Worm (Caenorhabditis elegans) whole organism, midembryonic: ENCODE data around the gene R06F6.8.

Source experiments
- T22C8.4 ChIP-seq: fragments of 200-800 bp; sonication (Bioruptor generic); IDR thresholded peaks from 2 replicates; pipeline ENCODE4 v1.3.6; 2022; ENCODE audit warnings: missing genetic modification characterization, missing compliant biosample characterization
- cog-1 ChIP-seq: sonication (generic microtip); optimal IDR thresholded peaks from 2 replicates; lab custom pipeline; 2016; ENCODE audit warnings: missing genetic modification characterization, missing compliant biosample characterization
- klf-2 ChIP-seq: fragments of 200-800 bp; sonication (Bioruptor generic); conservative IDR thresholded peaks from 2 replicates; pipeline ENCODE4 v1.3.6; 2022; ENCODE audit warnings: missing genetic modification reagents, missing genetic modification characterization, missing compliant biosample characterization
- ref-1 ChIP-seq: fragments of 200-800 bp; sonication (Bioruptor generic); conservative IDR thresholded peaks from 2 replicates; pipeline ENCODE4 v1.3.6; 2022; ENCODE audit warnings: missing genetic modification reagents, missing genetic modification characterization, missing compliant biosample characterization
- tab-1 ChIP-seq: fragments of 200-800 bp; sonication (Bioruptor generic); IDR thresholded peaks from 2 replicates; pipeline ENCODE4 v1.3.6; 2022; ENCODE audit warnings: missing genetic modification characterization, missing compliant biosample characterization
- ztf-23 ChIP-seq: fragments of 200-800 bp; sonication (Bioruptor generic); IDR thresholded peaks from 2 replicates; pipeline ENCODE4 v1.3.6; 2022; ENCODE audit warnings: missing genetic modification reagents, missing genetic modification characterization, missing compliant biosample characterization
- ztf-29 ChIP-seq: fragments of 200-800 bp; sonication (Bioruptor generic); IDR thresholded peaks from 2 replicates; pipeline ENCODE4 v1.3.6; 2022; ENCODE audit warnings: missing genetic modification reagents, missing genetic modification characterization, missing compliant biosample characterization

- TF ChIP-seq klf-2 = no peak
- TF ChIP-seq ztf-29 (GFP tag; lab: Robert Waterston, UW) = no peak
- TF ChIP-seq ztf-23 (GFP tag; lab: Robert Waterston, UW) = no peak
- TF ChIP-seq T22C8.4 (GFP tag; lab: Robert Waterston, UW) = no peak
- no peak for TF ChIP-seq cog-1
- no peak for TF ChIP-seq tab-1 (GFP tag; lab: Robert Waterston, UW)
- no peak for TF ChIP-seq ref-1 (GFP tag; lab: Robert Waterston, UW)
These were observed 34.9 kb downstream of the R06F6.8 start, which contains the start of gene cdl-1 for ce11 chrII:10784780-10785463.
